Worm (Caenorhabditis elegans): ENCODE data around the gene Y94H6A.2.
"Not testable (repeated sequence)": the region's sequence is repeated elsewhere in the genome, so short reads cannot be mapped to it uniquely, and the experiment has no call there.

Gene Y94H6A.2

DNA sequence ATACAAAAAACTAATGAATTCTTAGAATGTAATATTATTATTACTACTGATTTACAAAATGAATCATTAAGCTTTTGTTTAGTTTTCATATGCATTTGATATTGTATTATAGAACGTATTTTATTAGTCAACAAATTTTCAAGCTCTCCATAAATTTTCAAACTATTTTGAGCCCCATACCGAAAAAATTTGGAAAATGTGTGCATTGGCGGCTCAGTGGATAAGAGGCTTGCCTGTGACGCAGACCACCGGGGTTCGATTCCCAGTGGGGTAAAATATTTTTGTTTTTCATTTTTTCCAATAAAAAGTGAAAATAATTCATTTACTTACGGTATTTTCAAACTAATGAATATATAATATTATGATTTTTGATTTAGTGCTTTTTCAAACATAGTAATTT lies 8.4 kb downstream of the Y94H6A.2 start:
- TF ChIP-seq F26F4.8 (GFP tag; conservative IDR thresholded peaks at IDR 0.05) (no peak), mdl-1 (tag; optimal IDR thresholded peaks at IDR 0.05) (no peak), tag-97 (GFP tag; IDR thresholded peaks at IDR 0.05) (no peak), lin-29 (GFP tag; IDR thresholded peaks at IDR 0.05) (no peak), daf-12 (tag; optimal IDR thresholded peaks at IDR 0.05) (no peak), ztf-11 (tag; optimal IDR thresholded peaks at IDR 0.05) (no peak), skn-1 (tag; optimal IDR thresholded peaks at IDR 0.05) (no peak), mxl-2 (GFP tag; conservative IDR thresholded peaks at IDR 0.05) (no peak), nhr-76 (tag; optimal IDR thresholded peaks at IDR 0.05) (no peak), zip-2 (tag; optimal IDR thresholded peaks at IDR 0.05) (no peak), gei-8 (GFP tag; optimal IDR thresholded peaks at IDR 0.05) (no peak), hlh-30 (tag; optimal IDR thresholded peaks at IDR 0.05; ENCODE audit: insufficient read depth) (no peak), R02D3.7 (tag; optimal IDR thresholded peaks at IDR 0.05) (no peak), daf-16 (GFP tag; optimal IDR thresholded peaks at IDR 0.05) (no peak), daf-16 (tag; optimal IDR thresholded peaks at IDR 0.05) (no peak), Y48G9A.11 (GFP tag; IDR thresholded peaks at IDR 0.05) (no peak)

DNA sequence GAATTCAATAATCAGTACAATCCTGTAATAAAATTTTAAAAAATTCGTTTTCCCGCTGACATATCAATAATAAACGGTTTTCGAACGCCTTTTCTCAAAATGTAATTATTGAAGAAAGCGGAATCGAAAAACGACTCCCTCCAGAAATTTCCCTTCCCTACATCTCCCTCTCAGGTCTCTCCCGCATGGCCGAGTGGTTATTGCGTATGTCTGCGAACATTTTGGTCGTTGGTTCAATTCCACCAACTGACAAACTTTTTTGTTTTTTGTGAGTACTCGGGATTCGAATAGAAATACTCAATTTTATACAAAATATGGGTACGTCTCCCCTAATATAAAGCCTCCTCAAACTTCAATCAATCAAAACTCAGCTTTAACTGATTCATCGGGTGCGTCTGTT lies 9.9 kb downstream of the Y94H6A.2 start:
- TF ChIP-seq zip-11 (GFP tag; IDR thresholded peaks at IDR 0.05) (peak; percentile 88; the same call in 1 of the 2 replicates), D1046.2 (GFP tag; IDR thresholded peaks at IDR 0.05) (peak; percentile 92), F44E2.7 (GFP tag; IDR thresholded peaks at IDR 0.05) (peak; percentile 98), nhr-42 (GFP tag; IDR thresholded peaks at IDR 0.05) (peak; percentile 79), T26A8.4 (GFP tag; IDR thresholded peaks at IDR 0.05) (peak; percentile 78), arid-1 (GFP tag; conservative IDR thresholded peaks at IDR 0.05) (peak; percentile 92), daf-8 (GFP tag; IDR thresholded peaks at IDR 0.05) (peak; percentile 21; the same call in 1 of the 2 replicates), zfp-3 (GFP tag; conservative IDR thresholded peaks at IDR 0.05) (peak; percentile 33; the same call in 1 of the 2 replicates), hmg-1.1 (GFP tag; IDR thresholded peaks at IDR 0.05) (peak; percentile 88), ctbp-1 (GFP tag; IDR thresholded peaks at IDR 0.05) (peak; percentile 90), lin-38 (GFP tag; IDR thresholded peaks at IDR 0.05) (peak; percentile 85), lin-1 (GFP tag; IDR thresholded peaks at IDR 0.05) (peak; percentile 89), dmd-8 (GFP tag; IDR thresholded peaks at IDR 0.05) (peak; percentile 99), egl-43 (GFP tag; IDR thresholded peaks at IDR 0.05) (peak; percentile 97), mdt-29 (GFP tag; IDR thresholded peaks at IDR 0.05) (peak; percentile 81), lin-29 (GFP tag; IDR thresholded peaks at IDR 0.05) (peak; percentile 79), vab-7 (GFP tag; IDR thresholded peaks at IDR 0.05) (peak; percentile 97), tra-1 (GFP tag; IDR thresholded peaks at IDR 0.05) (peak; percentile 89), saeg-2 (GFP tag; IDR thresholded peaks at IDR 0.05) (peak; percentile 85), dmd-6 (GFP tag; IDR thresholded peaks at IDR 0.05) (peak; percentile 65), Y48G9A.11 (GFP tag; IDR thresholded peaks at IDR 0.05) (peak; percentile 84), lim-7 (GFP tag; IDR thresholded peaks at IDR 0.05) (peak; percentile 99), madf-9 (GFP tag; conservative IDR thresholded peaks at IDR 0.05) (peak; percentile 90), pha-4 (GFP tag; IDR thresholded peaks at IDR 0.05) (peak; percentile 94), ceh-20 (GFP tag; IDR thresholded peaks at IDR 0.05) (peak; percentile 73; the same call in 1 of the 2 replicates), F26F4.8 (GFP tag; conservative IDR thresholded peaks at IDR 0.05) (peak; percentile 97), snpc-1.2 (GFP tag; IDR thresholded peaks at IDR 0.05) (peak; percentile 84), Y75B8A.6 (GFP tag; IDR thresholded peaks at IDR 0.05) (peak; percentile 72; the same call in 1 of the 2 replicates), mxl-2 (GFP tag; conservative IDR thresholded peaks at IDR 0.05) (peak; percentile 81), nhr-41 (GFP tag; IDR thresholded peaks at IDR 0.05) (peak; percentile 92), php-3 (GFP tag; IDR thresholded peaks at IDR 0.05) (peak; percentile 81), Y105C5A.15 (GFP tag; IDR thresholded peaks at IDR 0.05) (peak; percentile 95), ceh-44 (GFP tag; IDR thresholded peaks at IDR 0.05) (peak; percentile 88), ZK337.2 (GFP tag; IDR thresholded peaks at IDR 0.05) (peak; percentile 87), madf-5 (GFP tag; IDR thresholded peaks at IDR 0.05) (peak; percentile 90 to 93)
- not testable (repeated sequence) for TF ChIP-seq pha-4 (tag; optimal IDR thresholded peaks at IDR 0.05)
